Worm (Caenorhabditis elegans): Measurements from ENCODE around the gene F21A3.3.

The F21A3.3 gene

DNA sequence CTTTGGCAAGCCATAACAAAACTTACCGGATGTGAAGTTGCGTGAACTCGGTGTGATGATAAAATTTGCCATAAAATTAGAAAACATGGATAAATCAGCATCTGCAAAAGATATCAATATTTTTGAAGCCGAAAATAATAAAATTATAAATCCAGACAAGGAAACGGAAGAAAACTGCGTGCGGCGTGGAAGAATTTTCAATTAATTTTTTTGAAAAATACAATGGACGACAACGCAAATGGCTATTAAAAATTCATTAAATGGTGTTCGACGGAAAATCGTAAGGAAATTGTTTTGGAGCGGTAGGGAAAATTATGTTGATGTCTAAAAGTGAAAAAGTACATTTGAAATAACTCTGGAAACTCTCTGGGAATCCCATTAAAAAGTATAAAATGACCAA, 41.5 kb downstream of the F21A3.3 start, which contains the start of gene acr-18:
acr-18 (minus strand) TSS at position 101 of the 400 bp plus-strand sequence.
- TF ChIP-seq hmg-20 (GFP tag; IDR thresholded peaks at IDR 0.05) (no peak), Y67H2A.10 (GFP tag; conservative IDR thresholded peaks at IDR 0.05) (no peak), aptf-2 (GFP tag; conservative IDR thresholded peaks at IDR 0.05) (no peak)

DNA sequence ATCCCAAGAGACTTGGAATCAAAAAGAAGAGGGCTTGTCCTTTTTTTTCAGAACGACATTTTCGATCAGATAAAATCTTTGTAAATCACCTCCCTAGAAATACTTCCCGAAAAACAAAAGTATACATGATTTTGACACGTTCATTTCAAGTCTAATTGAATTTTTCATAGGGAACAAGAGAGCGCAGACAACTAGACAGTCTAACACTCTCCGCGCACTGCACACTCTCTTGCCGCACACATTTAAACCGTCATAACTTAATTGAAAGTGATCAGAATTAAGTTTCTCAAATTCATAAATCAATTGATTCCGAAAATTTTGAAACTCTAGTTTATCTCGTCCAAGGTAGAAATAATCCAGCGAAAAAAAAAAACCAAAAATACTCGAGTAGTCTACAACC, 42.2 kb downstream of the F21A3.3 start:
- TF ChIP-seq attf-6 (GFP tag; IDR thresholded peaks at IDR 0.05) (no peak), nhr-120 (GFP tag; IDR thresholded peaks at IDR 0.05) (no peak), nfyb-1 (GFP tag; IDR thresholded peaks at IDR 0.05) (no peak), repo-1 (tag; optimal IDR thresholded peaks at IDR 0.05) (no peak), cebp-1 (GFP tag; IDR thresholded peaks at IDR 0.05) (no peak), cebp-1 (tag; optimal IDR thresholded peaks at IDR 0.05) (no peak), madf-3 (GFP tag; IDR thresholded peaks at IDR 0.05) (no peak), lin-40 (tag; optimal IDR thresholded peaks at IDR 0.05) (no peak), nhr-90 (tag; optimal IDR thresholded peaks at IDR 0.05) (no peak), hmg-1.2 (GFP tag; IDR thresholded peaks at IDR 0.05) (no peak), mel-28 (tag; optimal IDR thresholded peaks at IDR 0.05; ENCODE audit: borderline replicate concordance) (no peak), ztf-18 (tag; optimal IDR thresholded peaks at IDR 0.05) (no peak), aptf-3 (GFP tag; IDR thresholded peaks at IDR 0.05) (no peak), C17E4.6 (GFP tag; IDR thresholded peaks at IDR 0.05) (no peak), K12H6.12 (tag; optimal IDR thresholded peaks at IDR 0.05) (no peak)

DNA sequence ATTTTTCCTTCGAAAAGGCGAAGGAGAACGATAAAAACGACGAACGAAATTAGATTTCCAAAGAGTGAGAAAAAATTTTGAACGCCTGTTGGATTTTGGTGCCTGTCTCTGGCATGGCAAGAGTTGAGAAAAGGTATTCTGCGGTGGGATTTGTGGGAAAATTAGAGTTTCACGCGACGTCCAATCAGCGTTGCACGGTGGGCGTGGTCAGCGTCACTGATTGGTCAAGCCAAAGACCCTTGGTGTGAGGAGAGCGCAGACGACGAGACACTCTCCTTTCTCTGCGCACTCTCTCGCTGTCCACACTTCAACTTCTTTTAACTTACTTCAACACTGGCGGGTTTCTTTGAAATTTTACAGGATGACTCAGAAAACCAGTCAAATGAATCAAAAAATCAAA, 45.0 kb downstream of the F21A3.3 start:
- no peak for TF ChIP-seq snpc-3.4 (tag; optimal IDR thresholded peaks at IDR 0.05)
- peak; percentile 66; the same call in 1 of the 2 replicates for TF ChIP-seq nfyb-1 (GFP tag; IDR thresholded peaks at IDR 0.05)
- no peak for TF ChIP-seq Y53F4B.3 (GFP tag; IDR thresholded peaks at IDR 0.05)
- TF ChIP-seq hmg-20 (GFP tag; IDR thresholded peaks at IDR 0.05), result no peak
- TF ChIP-seq Y67H2A.10 (GFP tag; conservative IDR thresholded peaks at IDR 0.05), result no peak
- TF ChIP-seq tbx-9 (tag; optimal IDR thresholded peaks at IDR 0.05; ENCODE audit: borderline replicate concordance), result no peak
- TF ChIP-seq attf-3 (GFP tag; conservative IDR thresholded peaks at IDR 0.05), result no peak
- TF ChIP-seq F22D6.2 (tag; optimal IDR thresholded peaks at IDR 0.05), result no peak
- no peak for TF ChIP-seq hmg-1.2 (GFP tag; IDR thresholded peaks at IDR 0.05)
- no peak for TF ChIP-seq rec-8 (tag; optimal IDR thresholded peaks at IDR 0.05)
- TF ChIP-seq madf-6 (GFP tag; IDR thresholded peaks at IDR 0.05), result no peak
- TF ChIP-seq zfh-2 (GFP tag; conservative IDR thresholded peaks at IDR 0.05), result peak; percentile 46
- TF ChIP-seq bed-2 (GFP tag; IDR thresholded peaks at IDR 0.05), result no peak
- TF ChIP-seq K11D2.4 (GFP tag; IDR thresholded peaks at IDR 0.05), result no peak
- TF ChIP-seq madf-3 (GFP tag; IDR thresholded peaks at IDR 0.05), result no peak
- TF ChIP-seq ztf-25 (GFP tag; IDR thresholded peaks at IDR 0.05), result no peak

DNA sequence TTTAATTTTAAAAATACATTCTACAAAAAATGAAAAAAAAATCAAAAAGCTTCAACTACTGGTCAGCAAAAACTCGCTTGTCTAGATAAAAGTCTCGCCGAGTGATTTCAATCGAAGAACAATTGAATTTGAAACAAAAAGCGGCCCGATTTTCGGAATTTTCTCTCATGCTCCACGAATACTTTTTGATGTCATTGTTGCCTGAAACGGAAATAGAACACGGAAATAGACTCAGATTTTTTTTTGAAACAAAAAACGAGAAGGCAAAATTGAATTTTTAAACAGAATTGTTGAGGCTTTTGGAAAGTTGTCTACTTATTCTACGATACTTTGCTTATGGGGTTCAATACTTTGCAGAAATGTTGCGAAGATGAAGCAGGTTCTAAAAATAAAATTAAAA, 46.0 kb downstream of the F21A3.3 start:
- no peak for TF ChIP-seq T26A5.8 (tag; optimal IDR thresholded peaks at IDR 0.05)
- no peak for TF ChIP-seq attf-3 (GFP tag; conservative IDR thresholded peaks at IDR 0.05)
- TF ChIP-seq F52B5.7 (tag; optimal IDR thresholded peaks at IDR 0.05), result no peak
- TF ChIP-seq bed-2 (GFP tag; IDR thresholded peaks at IDR 0.05), result no peak
- TF ChIP-seq Y95B8A.8 (GFP tag; IDR thresholded peaks at IDR 0.05), result no peak
- TF ChIP-seq let-526 (GFP tag; IDR thresholded peaks at IDR 0.05), result no peak
- TF ChIP-seq F10E7.11 (tag; optimal IDR thresholded peaks at IDR 0.05), result no peak
- TF ChIP-seq nhr-179 (tag; optimal IDR thresholded peaks at IDR 0.05), result no peak
- no peak for TF ChIP-seq nhr-80 (tag; optimal IDR thresholded peaks at IDR 0.05)
- TF ChIP-seq F37B4.10 (GFP tag; IDR thresholded peaks at IDR 0.05), result no peak
- TF ChIP-seq ztf-22 (GFP tag; optimal IDR thresholded peaks at IDR 0.05), result no peak
- no peak for TF ChIP-seq efl-1 (GFP tag; optimal IDR thresholded peaks at IDR 0.05)
- TF ChIP-seq rcor-1 (GFP tag; IDR thresholded peaks at IDR 0.05), result no peak
- TF ChIP-seq Y79H2A.3 (GFP tag; conservative IDR thresholded peaks at IDR 0.05), result no peak
- no peak for TF ChIP-seq lag-1 (GFP tag; IDR thresholded peaks at IDR 0.05)
- no peak for TF ChIP-seq madf-10 (tag; optimal IDR thresholded peaks at IDR 0.05)
- no peak for TF ChIP-seq somi-1 (GFP tag; optimal IDR thresholded peaks at IDR 0.05)
- no peak for TF ChIP-seq xnd-1 (tag; optimal IDR thresholded peaks at IDR 0.05)

Measured in whole organism, young adult.